Worm (Caenorhabditis elegans) whole organism, L4 larva: ENCODE data around the gene F47E1.4.

Experiments used
- F37D6.2 ChIP-seq: sonication (generic microtip); optimal IDR thresholded peaks from 2 replicates; lab custom pipeline; 2016; ENCODE audit warnings: mild to moderate bottlenecking, missing genetic modification characterization, missing compliant biosample characterization
- R02D3.7 ChIP-seq: fragments of 150-350 bp; sonication (generic microtip); optimal IDR thresholded peaks from 3 replicates; lab custom pipeline; 2014; ENCODE audit warnings: missing biosample characterization, missing genetic modification characterization
- T26A8.4 ChIP-seq: fragments of 200-800 bp; sonication (Bioruptor generic); IDR thresholded peaks from 2 replicates; pipeline ENCODE4 v1.3.6; 2022; ENCODE audit warnings: missing genetic modification characterization, missing compliant biosample characterization
- Y105C5A.15 ChIP-seq: fragments of 200-800 bp; sonication (Bioruptor generic); IDR thresholded peaks from 2 replicates; pipeline ENCODE4 v1.3.6; 2022; ENCODE audit warnings: missing genetic modification characterization, missing compliant biosample characterization
- Y5F2A.4 ChIP-seq: fragments of 200-800 bp; sonication (Bioruptor generic); optimal IDR thresholded peaks from 2 replicates; lab custom pipeline; 2018; ENCODE audit warnings: mild to moderate bottlenecking, missing genetic modification characterization, missing compliant biosample characterization
- ama-1 ChIP-seq: fragments of 150-350 bp; optimal IDR thresholded peaks from 2 replicates; lab custom pipeline; 2014; ENCODE audit warnings: inconsistent platforms, mixed read lengths
- arid-1 ChIP-seq: fragments of 200-800 bp; sonication (Bioruptor generic); conservative IDR thresholded peaks from 2 replicates; pipeline ENCODE4 v1.3.6; 2022; ENCODE audit warnings: missing genetic modification reagents, missing genetic modification characterization, missing compliant biosample characterization
- cey-2 ChIP-seq: sonication (generic microtip); optimal IDR thresholded peaks from 3 replicates; lab custom pipeline; 2017; ENCODE audit warnings: missing genetic modification characterization, mild to moderate bottlenecking, missing compliant biosample characterization, antibody characterized with exemption, borderline replicate concordance; ENCODE audit not compliant: insufficient read depth
- ctbp-1 ChIP-seq: fragments of 200-800 bp; sonication (Bioruptor generic); IDR thresholded peaks from 2 replicates; pipeline ENCODE4 v1.3.6; 2022; ENCODE audit warnings: missing genetic modification reagents, missing genetic modification characterization, missing compliant biosample characterization
- daf-16 ChIP-seq, 3 experiments: sonication (generic microtip); optimal IDR thresholded peaks; 2 replicates each; lab custom pipeline; 2016 to 2017; ENCODE audit warnings: missing genetic modification characterization in 3 of 3, missing genetic modification reagents in 3 of 3, mild to moderate bottlenecking in 2 of 3, missing compliant biosample characterization in 2 of 3, missing biosample characterization in 1 of 3, moderate library complexity in 1 of 3
- daf-19 ChIP-seq: fragments of 200-800 bp; sonication (Bioruptor generic); conservative IDR thresholded peaks from 2 replicates; pipeline ENCODE4 v1.3.6; 2022; ENCODE audit warnings: missing genetic modification characterization, missing compliant biosample characterization
- dmd-8 ChIP-seq: fragments of 200-800 bp; sonication (Bioruptor generic); IDR thresholded peaks from 2 replicates; pipeline ENCODE4 v1.3.6; 2022; ENCODE audit warnings: missing genetic modification characterization, missing compliant biosample characterization
- dve-1 ChIP-seq: sonication (generic microtip); optimal IDR thresholded peaks from 2 replicates; lab custom pipeline; 2017; ENCODE audit warnings: antibody characterized with exemption, mild to moderate bottlenecking, missing genetic modification characterization, missing compliant biosample characterization; ENCODE audit not compliant: insufficient read depth
- hlh-11 ChIP-seq: fragments of 200-800 bp; sonication (Bioruptor generic); optimal IDR thresholded peaks from 2 replicates; lab custom pipeline; 2018; ENCODE audit warnings: mild to moderate bottlenecking, missing genetic modification characterization, missing compliant biosample characterization
- hlh-30 ChIP-seq: sonication (generic microtip); optimal IDR thresholded peaks from 2 replicates; lab custom pipeline; 2017; ENCODE audit warnings: antibody characterized with exemption, mild to moderate bottlenecking, missing genetic modification characterization, missing compliant biosample characterization; ENCODE audit not compliant: insufficient read depth
- lin-29 ChIP-seq: fragments of 200-800 bp; sonication (Bioruptor generic); IDR thresholded peaks from 2 replicates; pipeline ENCODE4 v1.3.6; 2022; ENCODE audit warnings: missing genetic modification reagents, missing genetic modification characterization, missing compliant biosample characterization
- lin-38 ChIP-seq: fragments of 200-800 bp; sonication (Bioruptor generic); IDR thresholded peaks from 2 replicates; pipeline ENCODE4 v1.3.6; 2022; ENCODE audit warnings: missing genetic modification reagents, missing genetic modification characterization, missing compliant biosample characterization
- madf-9 ChIP-seq: fragments of 200-800 bp; sonication (Bioruptor generic); conservative IDR thresholded peaks from 2 replicates; pipeline ENCODE4 v1.3.6; 2022; ENCODE audit warnings: missing genetic modification reagents, missing genetic modification characterization, missing compliant biosample characterization
- mep-1 ChIP-seq: fragments of 150-350 bp; sonication (generic microtip); optimal IDR thresholded peaks from 3 replicates; lab custom pipeline; 2014; ENCODE audit warnings: missing biosample characterization, missing genetic modification characterization
- nhr-10 ChIP-seq: fragments of 150-350 bp; optimal IDR thresholded peaks from 2 replicates; lab custom pipeline; 2014; ENCODE audit warnings: missing biosample characterization, missing genetic modification characterization
- nhr-102 ChIP-seq: sonication (generic microtip); optimal IDR thresholded peaks from 2 replicates; lab custom pipeline; 2016; ENCODE audit warnings: mild to moderate bottlenecking, missing genetic modification characterization, moderate library complexity, missing compliant biosample characterization
- nhr-11 ChIP-seq: fragments of 150-350 bp; optimal IDR thresholded peaks from 2 replicates; lab custom pipeline; 2014; ENCODE audit warnings: missing biosample characterization, missing genetic modification characterization
- nhr-111 ChIP-seq: fragments of 200-800 bp; sonication (Bioruptor generic); optimal IDR thresholded peaks from 2 replicates; lab custom pipeline; 2018; ENCODE audit warnings: mild to moderate bottlenecking, missing genetic modification characterization, missing compliant biosample characterization
- nhr-237 ChIP-seq: sonication (generic microtip); optimal IDR thresholded peaks from 2 replicates; lab custom pipeline; 2017; ENCODE audit warnings: missing biosample characterization, missing genetic modification characterization
- nhr-25 ChIP-seq: sonication (generic microtip); optimal IDR thresholded peaks from 2 replicates; lab custom pipeline; 2017; ENCODE audit warnings: missing genetic modification characterization, mild to moderate bottlenecking, missing compliant biosample characterization, antibody characterized with exemption, moderate library complexity, borderline replicate concordance; ENCODE audit not compliant: insufficient read depth
- nhr-76 ChIP-seq: fragments of 150-350 bp; optimal IDR thresholded peaks from 2 replicates; lab custom pipeline; 2014; ENCODE audit warnings: missing biosample characterization, missing genetic modification characterization
- nhr-77 ChIP-seq: fragments of 150-350 bp; optimal IDR thresholded peaks from 2 replicates; lab custom pipeline; 2014; ENCODE audit warnings: missing biosample characterization, missing genetic modification characterization
- pha-4 ChIP-seq, 2 experiments: fragments of 150-350 bp in 1 of 2; fragments of 200-800 bp in 1 of 2; sonication (Bioruptor generic) in 1 of 2; IDR thresholded peaks in 1 of 2; optimal IDR thresholded peaks in 1 of 2; 2 replicates each; pipeline versions ENCODE4 v1.3.6 to Lab custom; 2014 to 2022; ENCODE audit warnings: missing genetic modification characterization in 2 of 2, missing genetic modification reagents in 2 of 2, missing biosample characterization in 1 of 2, missing compliant biosample characterization in 1 of 2
- pqm-1 ChIP-seq: sonication (generic microtip); optimal IDR thresholded peaks from 2 replicates; lab custom pipeline; 2017; ENCODE audit warnings: missing biosample characterization, missing genetic modification characterization
- set-16 ChIP-seq: fragments of 200-800 bp; sonication (Bioruptor generic); IDR thresholded peaks from 2 replicates; pipeline ENCODE4 v1.3.6; 2022; ENCODE audit warnings: missing genetic modification reagents, missing genetic modification characterization, missing compliant biosample characterization
- spr-3 ChIP-seq: fragments of 200-800 bp; sonication (Bioruptor generic); optimal IDR thresholded peaks from 2 replicates; lab custom pipeline; 2018; ENCODE audit warnings: mild to moderate bottlenecking, missing genetic modification characterization, missing compliant biosample characterization
- tra-1 ChIP-seq: fragments of 200-800 bp; sonication (Bioruptor generic); IDR thresholded peaks from 2 replicates; pipeline ENCODE4 v1.3.6; 2022; ENCODE audit warnings: missing genetic modification reagents, missing genetic modification characterization, missing compliant biosample characterization
- unc-130 ChIP-seq: sonication (generic microtip); optimal IDR thresholded peaks from 2 replicates; lab custom pipeline; 2016; ENCODE audit warnings: missing genetic modification reagents, missing genetic modification characterization, missing compliant biosample characterization
- unc-62 ChIP-seq, 3 experiments: fragments of 150-350 bp in 1 of 3; sonication (generic microtip); optimal IDR thresholded peaks in 2 of 3; peaks in 1 of 3; 1 replicate in 1 of 3; 2 replicates in 2 of 3; lab custom pipeline; 2014 to 2017; ENCODE audit warnings: missing biosample characterization in 3 of 3, missing genetic modification characterization in 3 of 3, missing genetic modification reagents in 3 of 3, missing genotype in 1 of 3
- vab-7 ChIP-seq: fragments of 200-800 bp; sonication (Bioruptor generic); IDR thresholded peaks from 2 replicates; pipeline ENCODE4 v1.3.6; 2022; ENCODE audit warnings: missing genetic modification reagents, missing genetic modification characterization, missing compliant biosample characterization
- zip-11 ChIP-seq: fragments of 200-800 bp; sonication (Bioruptor generic); IDR thresholded peaks from 2 replicates; pipeline ENCODE4 v1.3.6; 2022; ENCODE audit warnings: missing genetic modification characterization, missing compliant biosample characterization
- ztf-11 ChIP-seq: fragments of 150-350 bp; optimal IDR thresholded peaks from 2 replicates; lab custom pipeline; 2014; ENCODE audit warnings: missing biosample characterization, missing genetic modification characterization

Gene F47E1.4

ce11 chrX:9104399-9104798 is 41.8 kb downstream of the F47E1.4 start:
- TF ChIP-seq vab-7 (no peak), madf-9 (no peak), dve-1 (tag; lab: Kevin White, UChicago) (peak; percentile 7), pha-4 (GFP tag; IDR thresholded peaks at IDR 0.05; lab: Robert Waterston, UW) (no peak), pha-4 (tag; optimal IDR thresholded peaks at IDR 0.05; lab: Kevin White, UChicago) (peak; percentile 18), daf-16 (GFP tag; optimal IDR thresholded peaks at IDR 0.05; lab: Kevin White, UChicago) (no peak), daf-16 (tag; optimal IDR thresholded peaks at IDR 0.05; lab: Kevin White, UChicago) (peak; percentile 19), ama-1 (lab: Kevin White, UChicago) (no peak), hlh-30 (tag; lab: Kevin White, UChicago) (peak; percentile 32)

- TF ChIP-seq T26A8.4 (GFP tag; lab: Robert Waterston, UW) (no peak), pqm-1 (tag; lab: Kevin White, UChicago) (peak; percentile 32), R02D3.7 (no peak), lin-38 (GFP tag; lab: Robert Waterston, UW) (no peak), F37D6.2 (tag; lab: Kevin White, UChicago) (no peak), daf-16 (GFP tag; optimal IDR thresholded peaks at IDR 0.05; lab: Kevin White, UChicago) (no peak), daf-16 (tag; optimal IDR thresholded peaks at IDR 0.05; lab: Kevin White, UChicago) (peak; percentile 95), nhr-76 (no peak), Y5F2A.4 (GFP tag; lab: Kevin White, UChicago) (no peak), nhr-10 (tag; lab: Kevin White, UChicago) (no peak), dmd-8 (GFP tag; lab: Robert Waterston, UW) (no peak), nhr-111 (GFP tag; lab: Kevin White, UChicago) (no peak), hlh-11 (no peak), dve-1 (tag; lab: Kevin White, UChicago) (peak; percentile 30), nhr-102 (tag; lab: Kevin White, UChicago) (no peak), tra-1 (GFP tag; lab: Robert Waterston, UW) (no peak)
Measured at ce11 chrX:9105075-9105474, 42.5 kb downstream of the F47E1.4 start.

- TF ChIP-seq set-16 (GFP tag; lab: Robert Waterston, UW) (peak; percentile 63; the same call in 1 of the 2 replicates), unc-130 (no peak), lin-29 (GFP tag; lab: Robert Waterston, UW) (no peak)
Measured at ce11 chrX:9105888-9106287, 43.3 kb downstream of the F47E1.4 start.

ce11 chrX:9107866-9108265 is 45.2 kb downstream of the F47E1.4 start:
- no peak for TF ChIP-seq daf-19
- TF ChIP-seq arid-1 (GFP tag; lab: Robert Waterston, UW): no peak
- TF ChIP-seq Y5F2A.4 (GFP tag; lab: Kevin White, UChicago): no peak
- TF ChIP-seq unc-62 (GFP tag; optimal IDR thresholded peaks at IDR 0.05 in 1 of 2; lab: Kevin White, UChicago): peak in 1 of 2 experiments; percentile 98
- no peak for TF ChIP-seq unc-62 (tag; optimal IDR thresholded peaks at IDR 0.05; lab: Kevin White, UChicago)
- TF ChIP-seq set-16 (GFP tag; lab: Robert Waterston, UW): no peak
- TF ChIP-seq, all 104 proteins: peak for 1

- TF ChIP-seq Y105C5A.15 (GFP tag; lab: Robert Waterston, UW) (no peak), set-16 (GFP tag; lab: Robert Waterston, UW) (no peak), nhr-77 (tag; lab: Kevin White, UChicago) (no peak), ctbp-1 (GFP tag; lab: Robert Waterston, UW) (no peak), arid-1 (GFP tag; lab: Robert Waterston, UW) (no peak), nhr-237 (tag; lab: Kevin White, UChicago) (no peak), cey-2 (no peak), pqm-1 (tag; lab: Kevin White, UChicago) (no peak), nhr-10 (tag; lab: Kevin White, UChicago) (no peak), nhr-11 (tag; lab: Kevin White, UChicago) (no peak), ztf-11 (no peak), spr-3 (no peak), mep-1 (tag; lab: Kevin White, UChicago) (no peak), nhr-25 (tag; lab: Kevin White, UChicago) (no peak), zip-11 (GFP tag; lab: Robert Waterston, UW) (no peak)
Measured at ce11 chrX:9111585-9111984, 49.0 kb downstream of the F47E1.4 start.
